Worm (Caenorhabditis elegans): ENCODE data around the gene ets-10.

The ets-10 gene

DNA sequence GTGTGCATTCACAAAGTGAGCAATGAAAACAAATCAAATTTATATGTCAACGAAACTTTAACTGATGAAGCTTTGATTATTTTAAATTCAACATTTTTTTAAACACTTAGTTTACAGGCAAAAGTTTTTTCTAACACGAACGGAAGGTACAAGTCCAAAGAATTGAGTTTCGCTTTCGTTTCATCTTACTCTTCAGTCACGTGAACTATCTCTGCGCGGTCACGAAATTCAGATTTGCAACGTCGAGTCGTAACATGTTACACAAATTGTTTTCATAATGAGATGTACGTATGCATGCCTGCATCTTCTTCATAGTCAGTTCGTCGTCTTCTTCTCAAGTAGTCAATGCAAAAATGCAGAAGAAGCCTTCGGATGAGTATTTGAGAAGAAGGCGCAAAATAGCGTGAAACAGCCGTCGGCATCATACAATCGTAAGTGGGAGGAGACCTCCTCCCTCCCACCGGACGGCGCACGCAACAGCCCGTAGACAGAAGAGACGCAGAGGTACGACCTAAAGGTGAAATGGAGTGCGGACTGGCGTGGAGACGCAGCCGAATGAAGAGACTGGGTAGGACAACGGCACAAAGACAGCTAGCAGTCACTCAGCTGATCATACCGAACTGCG is 18.6 kb upstream of the ets-10 start, which contains the start of gene coel-1:
coel-1 (plus strand) TSS at position 381 of the 625 bp plus-strand sequence.
- TF ChIP-seq hmg-4 (GFP tag; optimal IDR thresholded peaks at IDR 0.05), result peak; percentile 77
- TF ChIP-seq scrt-1 (GFP tag; IDR thresholded peaks at IDR 0.05), result no peak
- TF ChIP-seq aly-1 (tag; optimal IDR thresholded peaks at IDR 0.05), result peak; percentile 4
- no peak for TF ChIP-seq hnd-1 (tag; optimal IDR thresholded peaks at IDR 0.05)
- TF ChIP-seq ceh-36 (tag; optimal IDR thresholded peaks at IDR 0.05), result no peak
- no peak for TF ChIP-seq tra-4 (tag; optimal IDR thresholded peaks at IDR 0.05)
- TF ChIP-seq B0310.2 (tag; optimal IDR thresholded peaks at IDR 0.05), result no peak
- TF ChIP-seq sea-1 (GFP tag; conservative IDR thresholded peaks at IDR 0.05), result no peak
- TF ChIP-seq flt-1 (GFP tag; IDR thresholded peaks at IDR 0.05), result no peak

DNA sequence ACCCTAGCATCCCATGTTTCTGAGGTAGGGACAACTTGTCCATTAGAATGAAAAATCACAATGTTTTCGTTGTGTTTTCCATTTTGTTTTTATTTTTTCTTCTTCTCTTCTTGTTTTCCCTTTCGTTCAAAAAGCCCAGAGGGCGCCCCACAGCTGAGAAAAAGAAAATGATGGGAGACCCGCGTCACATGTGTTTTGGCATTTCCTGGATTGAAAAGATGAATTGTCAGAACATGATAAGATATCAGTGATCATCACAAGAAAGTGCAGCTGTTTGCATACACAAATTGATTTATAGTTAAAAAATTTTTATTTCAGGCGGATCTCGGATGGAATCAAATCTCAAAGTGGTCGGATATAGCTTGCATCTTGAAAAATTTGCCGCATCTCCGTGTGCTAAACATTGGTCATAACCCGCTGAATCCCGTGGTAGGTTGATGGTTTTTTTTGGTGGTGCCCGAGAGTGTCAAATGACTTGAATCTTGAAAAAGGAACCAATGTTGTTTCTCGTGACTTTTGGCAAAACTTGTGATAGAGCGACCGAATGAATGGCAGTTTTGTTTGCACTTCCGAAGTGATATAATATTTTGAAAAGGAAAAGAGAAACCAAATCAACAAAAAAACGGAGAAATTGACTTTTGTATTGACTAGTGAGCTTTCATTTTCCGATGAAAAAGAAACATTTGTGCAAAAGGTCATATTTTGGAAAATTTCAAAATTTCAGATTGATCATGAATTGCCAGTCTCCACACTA is 17.6 kb upstream of the ets-10 start:
- TF ChIP-seq F13C5.2 (tag; optimal IDR thresholded peaks at IDR 0.05), result no peak
- TF ChIP-seq sea-1 (GFP tag; conservative IDR thresholded peaks at IDR 0.05), result no peak
- no peak for TF ChIP-seq hnd-1 (tag; optimal IDR thresholded peaks at IDR 0.05)
- no peak for TF ChIP-seq pes-1 (GFP tag; IDR thresholded peaks at IDR 0.05)
- no peak for TF ChIP-seq tra-4 (tag; optimal IDR thresholded peaks at IDR 0.05)
- TF ChIP-seq ceh-36 (tag; optimal IDR thresholded peaks at IDR 0.05), result no peak
- TF ChIP-seq aly-1 (tag; optimal IDR thresholded peaks at IDR 0.05), result no peak
- TF ChIP-seq scrt-1 (GFP tag; IDR thresholded peaks at IDR 0.05), result no peak
- TF ChIP-seq hmbx-1 (tag; optimal IDR thresholded peaks at IDR 0.05), result no peak

DNA sequence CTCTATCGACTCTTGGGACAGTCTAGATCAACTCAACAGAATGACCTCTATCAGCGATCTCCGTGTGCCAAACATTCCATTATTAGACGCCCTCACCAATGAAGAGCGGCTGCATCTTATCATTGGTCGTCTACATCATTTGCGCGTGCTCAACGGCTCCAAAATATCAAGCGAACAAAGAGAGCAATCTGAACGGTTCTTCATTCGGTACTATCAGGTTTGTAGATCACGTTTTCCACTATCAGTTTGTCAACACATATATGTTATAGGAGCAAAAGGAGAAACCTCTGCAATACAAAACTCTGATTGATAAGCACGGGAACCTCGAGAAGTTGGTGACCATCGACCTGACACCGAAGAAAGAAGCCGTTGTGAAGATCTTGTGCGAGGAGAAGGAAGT is 15.6 kb upstream of the ets-10 start:
- TF ChIP-seq tbx-37 (GFP tag; conservative IDR thresholded peaks at IDR 0.05), result no peak
- TF ChIP-seq ceh-36 (tag; optimal IDR thresholded peaks at IDR 0.05), result no peak
- TF ChIP-seq pes-1 (GFP tag; IDR thresholded peaks at IDR 0.05), result no peak
- no peak for TF ChIP-seq scrt-1 (GFP tag; IDR thresholded peaks at IDR 0.05)
- TF ChIP-seq hmbx-1 (tag; optimal IDR thresholded peaks at IDR 0.05), result no peak
- no peak for TF ChIP-seq tbx-11 (GFP tag; IDR thresholded peaks at IDR 0.05)
- no peak for TF ChIP-seq F13C5.2 (tag; optimal IDR thresholded peaks at IDR 0.05)
- TF ChIP-seq flt-1 (GFP tag; IDR thresholded peaks at IDR 0.05), result no peak
- no peak for TF ChIP-seq B0310.2 (tag; optimal IDR thresholded peaks at IDR 0.05)
- no peak for TF ChIP-seq ama-1 (optimal IDR thresholded peaks at IDR 0.05)
- no peak for TF ChIP-seq sea-1 (GFP tag; conservative IDR thresholded peaks at IDR 0.05)
- no peak for TF ChIP-seq hnd-1 (tag; optimal IDR thresholded peaks at IDR 0.05)
- no peak for TF ChIP-seq hmg-4 (GFP tag; optimal IDR thresholded peaks at IDR 0.05)
- TF ChIP-seq ets-7 (tag; optimal IDR thresholded peaks at IDR 0.05), result no peak

DNA sequence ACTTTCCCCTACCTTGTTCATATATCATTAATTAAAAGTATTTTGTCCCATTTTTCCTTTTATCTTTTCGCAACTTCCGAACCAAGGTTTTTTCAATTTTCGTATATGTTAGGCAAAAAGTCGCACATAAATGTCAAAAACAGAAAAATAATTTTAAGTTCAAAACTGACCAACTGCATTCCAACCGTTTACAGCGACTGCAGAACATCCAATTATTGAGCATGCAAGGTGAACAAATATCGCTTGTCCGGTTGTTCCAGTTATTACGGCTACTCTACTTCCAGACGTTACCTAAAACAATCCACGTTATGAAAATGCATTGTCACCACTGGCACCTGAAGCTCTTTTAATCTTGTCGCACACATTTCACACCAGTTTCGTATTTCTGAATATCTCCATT is 10.4 kb upstream of the ets-10 start, which contains the start of gene C52B9.10:
C52B9.10 (plus strand) TSS at position 301 of the 400 bp plus-strand sequence.
- no peak for TF ChIP-seq aly-1 (tag; optimal IDR thresholded peaks at IDR 0.05)
- TF ChIP-seq hmbx-1 (tag; optimal IDR thresholded peaks at IDR 0.05), result no peak
- TF ChIP-seq ceh-36 (tag; optimal IDR thresholded peaks at IDR 0.05), result no peak
- no peak for TF ChIP-seq ets-7 (tag; optimal IDR thresholded peaks at IDR 0.05)

DNA sequence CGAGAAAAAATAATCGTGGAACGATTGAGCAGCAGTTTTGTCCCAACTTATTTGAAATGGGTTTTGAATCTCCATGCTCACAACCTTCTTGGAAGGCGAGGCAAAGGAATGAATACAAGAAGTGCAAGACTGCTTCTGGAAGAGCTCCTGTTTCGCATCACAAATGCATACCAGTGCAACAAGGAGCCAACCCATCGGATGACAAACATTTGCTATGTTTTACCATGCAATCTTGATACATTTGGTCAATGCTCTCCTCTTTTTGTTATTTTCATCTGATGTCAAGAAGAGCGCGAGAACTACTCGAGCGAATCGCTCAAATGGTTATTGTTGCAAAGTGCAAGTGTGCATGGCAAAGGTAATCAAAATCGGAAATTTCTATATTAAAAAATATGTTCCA is 9.9 kb upstream of the ets-10 start, which contains the start of gene mec-18:
mec-18 (minus strand) TSS at position 101 of the 400 bp plus-strand sequence.
- no peak for TF ChIP-seq tra-4 (tag; optimal IDR thresholded peaks at IDR 0.05)
- no peak for TF ChIP-seq B0310.2 (tag; optimal IDR thresholded peaks at IDR 0.05)
- no peak for TF ChIP-seq tbx-37 (GFP tag; conservative IDR thresholded peaks at IDR 0.05)
- no peak for TF ChIP-seq F13C5.2 (tag; optimal IDR thresholded peaks at IDR 0.05)
- no peak for TF ChIP-seq ets-7 (tag; optimal IDR thresholded peaks at IDR 0.05)
- no peak for TF ChIP-seq hnd-1 (tag; optimal IDR thresholded peaks at IDR 0.05)
- TF ChIP-seq aly-1 (tag; optimal IDR thresholded peaks at IDR 0.05), result no peak
- no peak for TF ChIP-seq hmbx-1 (tag; optimal IDR thresholded peaks at IDR 0.05)
- TF ChIP-seq ceh-13 (GFP tag; optimal IDR thresholded peaks at IDR 0.05), result no peak
- no peak for TF ChIP-seq hmg-4 (GFP tag; optimal IDR thresholded peaks at IDR 0.05)
- no peak for TF ChIP-seq tbx-11 (GFP tag; IDR thresholded peaks at IDR 0.05)
- TF ChIP-seq sea-1 (GFP tag; conservative IDR thresholded peaks at IDR 0.05), result no peak
- TF ChIP-seq flt-1 (GFP tag; IDR thresholded peaks at IDR 0.05), result no peak
- TF ChIP-seq ama-1 (optimal IDR thresholded peaks at IDR 0.05), result no peak
- TF ChIP-seq scrt-1 (GFP tag; IDR thresholded peaks at IDR 0.05), result no peak
- no peak for TF ChIP-seq pes-1 (GFP tag; IDR thresholded peaks at IDR 0.05)
- TF ChIP-seq ceh-36 (tag; optimal IDR thresholded peaks at IDR 0.05), result no peak

DNA sequence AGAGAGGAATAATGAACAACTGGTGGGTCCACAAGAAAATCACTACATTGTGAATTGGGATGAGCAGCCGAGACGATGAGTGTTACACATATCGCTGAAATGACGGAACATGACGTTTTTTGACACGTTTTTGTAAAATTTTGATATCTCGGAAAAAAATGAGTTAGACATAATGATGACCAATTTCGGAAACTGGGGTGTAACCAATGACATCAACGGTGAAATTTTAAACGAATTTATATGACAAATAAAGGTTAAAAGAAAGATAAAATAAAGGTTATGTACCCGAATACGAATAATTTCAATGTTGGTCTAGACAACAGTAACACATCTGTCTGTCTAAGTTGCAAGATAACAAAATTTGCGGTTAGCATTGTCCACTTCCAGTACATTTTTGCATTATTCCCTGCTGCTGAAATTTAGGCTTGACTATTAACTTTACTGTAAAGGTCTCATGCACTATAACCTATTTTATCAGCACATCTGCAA is 4.7 kb upstream of the ets-10 start, which contains the start of the genes twk-28 and ets-9:
twk-28 (minus strand) TSS at position 51 of the 489 bp plus-strand sequence.
ets-9 (plus strand) TSS at position 410 of the 489 bp plus-strand sequence.
- TF ChIP-seq hmg-4 (GFP tag; optimal IDR thresholded peaks at IDR 0.05) (no peak), tra-4 (tag; optimal IDR thresholded peaks at IDR 0.05) (no peak), flt-1 (GFP tag; IDR thresholded peaks at IDR 0.05) (no peak), hmbx-1 (tag; optimal IDR thresholded peaks at IDR 0.05) (no peak), ceh-13 (GFP tag; optimal IDR thresholded peaks at IDR 0.05) (no peak), aly-1 (tag; optimal IDR thresholded peaks at IDR 0.05) (no peak), hnd-1 (tag; optimal IDR thresholded peaks at IDR 0.05) (no peak), sea-1 (GFP tag; conservative IDR thresholded peaks at IDR 0.05) (no peak), F13C5.2 (tag; optimal IDR thresholded peaks at IDR 0.05) (no peak)

DNA sequence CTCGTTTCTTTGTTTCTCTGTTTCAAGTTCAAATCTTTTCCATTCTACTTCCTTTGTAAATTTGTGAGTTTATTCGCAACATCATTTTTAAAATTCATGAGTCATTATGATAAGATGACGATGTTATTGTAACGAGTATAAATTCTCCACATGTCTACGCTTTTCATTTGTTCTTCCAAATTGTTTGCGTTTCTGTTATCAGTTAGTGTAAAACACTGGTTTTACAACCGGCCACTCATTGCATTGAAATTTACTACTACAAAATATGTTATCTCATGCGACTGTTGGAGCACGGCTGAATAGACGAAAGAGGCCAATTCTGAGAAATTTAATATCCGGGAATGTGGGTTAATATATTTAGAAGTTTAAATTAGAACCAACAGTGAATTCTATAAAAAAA is 1.6 kb upstream of the ets-10 start, which contains the start of gene C52B9.19:
C52B9.19 (plus strand) TSS at position 176 of the 400 bp plus-strand sequence.
- no peak for TF ChIP-seq pes-1 (GFP tag; IDR thresholded peaks at IDR 0.05)
- TF ChIP-seq tbx-37 (GFP tag; conservative IDR thresholded peaks at IDR 0.05), result no peak
- TF ChIP-seq ceh-13 (GFP tag; optimal IDR thresholded peaks at IDR 0.05), result no peak
- no peak for TF ChIP-seq scrt-1 (GFP tag; IDR thresholded peaks at IDR 0.05)
- TF ChIP-seq flt-1 (GFP tag; IDR thresholded peaks at IDR 0.05), result no peak
- no peak for TF ChIP-seq hnd-1 (tag; optimal IDR thresholded peaks at IDR 0.05)
- no peak for TF ChIP-seq F13C5.2 (tag; optimal IDR thresholded peaks at IDR 0.05)
- no peak for TF ChIP-seq sea-1 (GFP tag; conservative IDR thresholded peaks at IDR 0.05)
- TF ChIP-seq tra-4 (tag; optimal IDR thresholded peaks at IDR 0.05), result no peak
- no peak for TF ChIP-seq ets-7 (tag; optimal IDR thresholded peaks at IDR 0.05)
- TF ChIP-seq B0310.2 (tag; optimal IDR thresholded peaks at IDR 0.05), result no peak
- TF ChIP-seq tbx-11 (GFP tag; IDR thresholded peaks at IDR 0.05), result no peak
- no peak for TF ChIP-seq hmg-4 (GFP tag; optimal IDR thresholded peaks at IDR 0.05)
- no peak for TF ChIP-seq aly-1 (tag; optimal IDR thresholded peaks at IDR 0.05)
- TF ChIP-seq hmbx-1 (tag; optimal IDR thresholded peaks at IDR 0.05), result no peak
- TF ChIP-seq ama-1 (optimal IDR thresholded peaks at IDR 0.05), result no peak
- TF ChIP-seq ceh-36 (tag; optimal IDR thresholded peaks at IDR 0.05), result no peak

All from whole organism, early embryonic.